Fruit fly (Drosophila melanogaster) whole organism, pupa: ENCODE measurements around the gene CG17732.

Source experiments
- CG10348 ChIP-seq: fragments of 200-800 bp; sonication (Bioruptor generic); IDR thresholded peaks from 2 replicates; pipeline ENCODE4 v1.3.6; 2022; ENCODE audit warnings: missing biosample characterization, missing genetic modification characterization
- CG12605 ChIP-seq: fragments of 200-800 bp; sonication (Bioruptor generic); IDR thresholded peaks from 2 replicates; pipeline ENCODE4 v1.3.6; 2022; ENCODE audit warnings: missing biosample characterization, missing genetic modification characterization
- CG15710 ChIP-seq: fragments of 200-800 bp; sonication (Bioruptor generic); optimal IDR thresholded peaks from 2 replicates; lab custom pipeline; 2018; ENCODE audit warnings: missing biosample characterization, mild to moderate bottlenecking, missing genetic modification characterization, moderate library complexity
- CG17806 ChIP-seq: fragments of 200-800 bp; sonication (Bioruptor generic); optimal IDR thresholded peaks from 2 replicates; lab custom pipeline; 2018; ENCODE audit warnings: missing biosample characterization, mild to moderate bottlenecking, missing genetic modification characterization, moderate library complexity
- CG32121 ChIP-seq: fragments of 200-800 bp; sonication (Bioruptor generic); IDR thresholded peaks from 2 replicates; pipeline ENCODE4 v1.3.6; 2022; ENCODE audit warnings: missing biosample characterization, missing genetic modification characterization
- CG34367 ChIP-seq: fragments of 200-800 bp; sonication (Bioruptor generic); optimal IDR thresholded peaks from 2 replicates; lab custom pipeline; 2018; ENCODE audit warnings: missing biosample characterization, mild to moderate bottlenecking, missing genetic modification characterization
- CG4496 ChIP-seq: fragments of 200-800 bp; sonication (Bioruptor generic); IDR thresholded peaks from 3 replicates; pipeline ENCODE4 v1.3.6; 2022; ENCODE audit warnings: missing biosample characterization, missing genetic modification characterization
- CG8159 ChIP-seq: fragments of 200-800 bp; sonication (Bioruptor generic); optimal IDR thresholded peaks from 3 replicates; lab custom pipeline; 2018; ENCODE audit warnings: missing biosample characterization, mild to moderate bottlenecking, missing genetic modification characterization, moderate library complexity
- CG8301 ChIP-seq: fragments of 200-800 bp; sonication (Bioruptor generic); optimal IDR thresholded peaks from 2 replicates; lab custom pipeline; 2018; ENCODE audit warnings: missing biosample characterization, mild to moderate bottlenecking, missing genetic modification characterization
- D1 ChIP-seq: fragments of 200-800 bp; sonication (Bioruptor generic); optimal IDR thresholded peaks from 2 replicates; lab custom pipeline; 2018; ENCODE audit warnings: missing biosample characterization, mild to moderate bottlenecking, missing genetic modification characterization, moderate library complexity
- EcR ChIP-seq: fragments of 200-800 bp; sonication (Bioruptor generic); optimal IDR thresholded peaks from 3 replicates; lab custom pipeline; 2019; ENCODE audit warnings: missing biosample characterization, missing genetic modification characterization, mild to moderate bottlenecking, moderate library complexity, missing genetic modification reagents
- Pif1A ChIP-seq: fragments of 200-800 bp; sonication (Bioruptor generic); optimal IDR thresholded peaks from 3 replicates; lab custom pipeline; 2016; ENCODE audit warnings: missing biosample characterization, missing genetic modification characterization
- Pif1B ChIP-seq: fragments of 200-800 bp; sonication (Bioruptor generic); optimal IDR thresholded peaks from 3 replicates; lab custom pipeline; 2016; ENCODE audit warnings: missing biosample characterization, missing genetic modification characterization
- Snoo ChIP-seq: fragments of 200-800 bp; sonication (Bioruptor generic); optimal IDR thresholded peaks from 3 replicates; lab custom pipeline; 2017; ENCODE audit warnings: missing biosample characterization, mild to moderate bottlenecking, missing genetic modification characterization, inconsistent platforms
- fd96Ca ChIP-seq: fragments of 200-800 bp; sonication (Bioruptor generic); IDR thresholded peaks from 3 replicates; pipeline ENCODE4 v1.3.6; 2022; ENCODE audit warnings: missing biosample characterization, missing genetic modification characterization
- gl ChIP-seq: fragments of 200-800 bp; sonication (Bioruptor generic); optimal IDR thresholded peaks from 2 replicates; lab custom pipeline; 2018; ENCODE audit warnings: missing biosample characterization, mild to moderate bottlenecking, missing genetic modification characterization
- rn ChIP-seq: fragments of 200-800 bp; sonication (Bioruptor generic); IDR thresholded peaks from 2 replicates; pipeline ENCODE4 v1.3.6; 2022; ENCODE audit warnings: missing biosample characterization, missing genetic modification characterization

The CG17732 gene

dm6 chr3L:20005033-20005782 is 23.7 kb downstream of the CG17732 start, which contains the start of gene kug:
Gene kug, plus strand, starts transcription at chr3L:20005301.
- TF ChIP-seq Pif1A (GFP tag; lab: Kevin White, UChicago) (no peak), EcR (GFP tag; lab: Kevin White, UChicago) (peak; percentile 42)
- TF ChIP-seq, all 21 proteins: peak for 1

dm6 chr3L:20006269-20007265 is 25.1 kb downstream of the CG17732 start:
- no peak for TF ChIP-seq Pif1A (GFP tag; lab: Kevin White, UChicago)
- peak; percentile 6 for TF ChIP-seq EcR (GFP tag; lab: Kevin White, UChicago)
- no peak for TF ChIP-seq CG34367 (tag; lab: Kevin White, UChicago)
- TF ChIP-seq CG12605 (GFP tag; lab: Robert Waterston, UW): no peak

- TF ChIP-seq CG10348 (GFP tag; lab: Robert Waterston, UW) (no peak), Pif1A (GFP tag; lab: Kevin White, UChicago) (no peak), rn (no peak), CG8159 (tag; lab: Kevin White, UChicago) (no peak), Snoo (tag; lab: Kevin White, UChicago) (no peak), Pif1B (no peak), CG4496 (GFP tag; lab: Robert Waterston, UW) (no peak)
- TF ChIP-seq, all 21 proteins: peak for 0
Measured at dm6 chr3L:20027735-20028134, 46.2 kb downstream of the CG17732 start, which contains the start of gene CG14183. Gene CG14183, minus strand, starts transcription at chr3L:20027835.

- TF ChIP-seq CG32121 (GFP tag; lab: Robert Waterston, UW) (no peak), fd96Ca (GFP tag; lab: Robert Waterston, UW) (no peak), CG15710 (tag; lab: Kevin White, UChicago) (no peak), CG4496 (GFP tag; lab: Robert Waterston, UW) (no peak), CG17806 (tag; lab: Kevin White, UChicago) (no peak), CG8301 (tag; lab: Kevin White, UChicago) (no peak), D1 (no peak), Pif1A (GFP tag; lab: Kevin White, UChicago) (no peak), Snoo (tag; lab: Kevin White, UChicago) (no peak), EcR (GFP tag; lab: Kevin White, UChicago) (no peak), Pif1B (no peak), gl (tag; lab: Kevin White, UChicago) (no peak)
Measured at dm6 chr3L:20028753-20029152, 47.3 kb downstream of the CG17732 start, which contains the start of gene Lamtor1. Gene Lamtor1, minus strand, starts transcription at chr3L:20029020.
